Worm (Caenorhabditis elegans) whole organism, late embryonic: Measurements from ENCODE around the gene Y51H7C.13.

Source experiments
- F13H6.1 ChIP-seq: sonication (generic microtip); optimal IDR thresholded peaks from 2 replicates; lab custom pipeline; 2016; ENCODE audit warnings: missing genetic modification characterization, missing compliant biosample characterization
- ahr-1 ChIP-seq: sonication (generic microtip); optimal IDR thresholded peaks from 2 replicates; lab custom pipeline; 2016; ENCODE audit warnings: missing genetic modification characterization, missing compliant biosample characterization
- ama-1 ChIP-seq: fragments of 150-350 bp; optimal IDR thresholded peaks from 2 replicates; lab custom pipeline; 2014
- dmd-4 ChIP-seq: sonication (generic microtip); optimal IDR thresholded peaks from 2 replicates; lab custom pipeline; 2016; ENCODE audit warnings: borderline replicate concordance, missing genetic modification characterization, missing compliant biosample characterization
- elt-2 ChIP-seq: sonication (generic microtip); optimal IDR thresholded peaks from 2 replicates; lab custom pipeline; 2016; ENCODE audit warnings: missing genetic modification reagents, missing genetic modification characterization, missing compliant biosample characterization
- eyg-1 ChIP-seq: sonication (generic microtip); optimal IDR thresholded peaks from 2 replicates; lab custom pipeline; 2016; ENCODE audit warnings: missing genotype, missing genetic modification characterization, missing compliant biosample characterization
- hlh-30 ChIP-seq: sonication (generic microtip); optimal IDR thresholded peaks from 2 replicates; lab custom pipeline; 2017; ENCODE audit warnings: antibody characterized with exemption, missing genetic modification characterization, missing compliant biosample characterization; ENCODE audit not compliant: insufficient read depth
- madf-2 ChIP-seq: sonication (generic microtip); optimal IDR thresholded peaks from 2 replicates; lab custom pipeline; 2017; ENCODE audit warnings: missing genetic modification characterization, missing compliant biosample characterization
- nfya-1 ChIP-seq: sonication (generic microtip); optimal IDR thresholded peaks from 2 replicates; lab custom pipeline; 2017; ENCODE audit warnings: missing genetic modification characterization, mild to moderate bottlenecking, missing compliant biosample characterization, antibody characterized with exemption, moderate library complexity
- nhr-11 ChIP-seq: fragments of 150-350 bp; optimal IDR thresholded peaks from 2 replicates; lab custom pipeline; 2014; ENCODE audit warnings: missing biosample characterization, missing genetic modification characterization
- pag-3 ChIP-seq: sonication (generic microtip); optimal IDR thresholded peaks from 2 replicates; lab custom pipeline; 2016; ENCODE audit warnings: missing compliant biosample characterization, missing genetic modification characterization, borderline replicate concordance
- pros-1 ChIP-seq: fragments of 150-350 bp; optimal IDR thresholded peaks from 2 replicates; lab custom pipeline; 2014; ENCODE audit warnings: missing biosample characterization, missing genetic modification reagents, missing genetic modification characterization
- sox-4 ChIP-seq: sonication (generic microtip); optimal IDR thresholded peaks from 2 replicates; lab custom pipeline; 2017; ENCODE audit warnings: mild to moderate bottlenecking, missing genetic modification characterization, inconsistent platforms, missing compliant biosample characterization
- tbx-2 ChIP-seq: sonication (generic microtip); optimal IDR thresholded peaks from 2 replicates; lab custom pipeline; 2016; ENCODE audit warnings: missing genetic modification characterization, missing compliant biosample characterization

DNA sequence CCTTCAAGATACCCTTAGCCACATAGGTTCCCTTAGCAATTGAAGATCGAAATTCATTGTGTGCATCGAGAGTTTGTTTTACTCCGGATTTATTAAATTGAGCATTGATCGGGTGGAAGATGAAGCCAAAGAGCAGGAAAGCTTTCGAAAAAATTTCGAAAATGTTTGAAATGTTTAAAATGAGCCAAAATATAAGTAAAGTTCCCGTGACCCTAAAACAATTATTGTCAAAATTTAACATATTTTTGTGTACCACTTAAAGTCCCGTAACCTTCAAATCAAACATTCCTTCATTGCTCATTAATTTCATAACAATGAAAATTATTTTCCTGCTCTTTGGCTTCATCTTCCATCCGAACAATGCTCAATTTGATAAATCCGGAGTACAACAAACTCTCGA is 21.4 kb downstream of the Y51H7C.13 start, which contains the start of gene scl-17:
- TF ChIP-seq sox-4 (tag; lab: Kevin White, UChicago) (no peak), hlh-30 (no peak), tbx-2 (tag; lab: Kevin White, UChicago) (no peak), pag-3 (no peak), eyg-1 (no peak), ama-1 (lab: Kevin White, UChicago) (no peak), ahr-1 (tag; lab: Kevin White, UChicago) (no peak), nfya-1 (tag; lab: Kevin White, UChicago) (no peak), F13H6.1 (no peak), dmd-4 (no peak), elt-2 (no peak), nhr-11 (tag; lab: Kevin White, UChicago) (no peak), pros-1 (tag; lab: Kevin White, UChicago) (no peak), madf-2 (tag; lab: Kevin White, UChicago) (no peak)
